Worm (Caenorhabditis elegans) whole organism, young adult: ENCODE data around the gene ifa-4.
A peak's percentile ranks its signal among the peaks of the same experiment; 100 is the strongest.

Source experiments
- C06A6.2 ChIP-seq: fragments of 200-800 bp; sonication (Bioruptor generic); conservative IDR thresholded peaks from 2 replicates; pipeline ENCODE4 v1.3.6; 2022; ENCODE audit warnings: missing genetic modification characterization, missing compliant biosample characterization
- C17E4.6 ChIP-seq: fragments of 200-800 bp; sonication (Bioruptor generic); IDR thresholded peaks from 2 replicates; pipeline ENCODE4 v1.3.6; 2022; ENCODE audit warnings: missing genetic modification reagents, missing genetic modification characterization, missing compliant biosample characterization
- F33H1.4 ChIP-seq: fragments of 200-800 bp; sonication (Bioruptor generic); IDR thresholded peaks from 2 replicates; pipeline ENCODE4 v1.3.6; 2022; ENCODE audit warnings: missing genetic modification reagents, missing genetic modification characterization, missing compliant biosample characterization
- F49E8.2 ChIP-seq: sonication (generic microtip); optimal IDR thresholded peaks from 3 replicates; lab custom pipeline; 2017; ENCODE audit warnings: missing genetic modification characterization, mild to moderate bottlenecking, missing compliant biosample characterization, antibody characterized with exemption, moderate library complexity; ENCODE audit not compliant: insufficient read depth
- F57A8.1 ChIP-seq: fragments of 200-800 bp; sonication (Bioruptor generic); optimal IDR thresholded peaks from 2 replicates; lab custom pipeline; 2018; ENCODE audit warnings: mild to moderate bottlenecking, missing genetic modification characterization, moderate library complexity, missing compliant biosample characterization
- F57C9.4 ChIP-seq: sonication (generic microtip); optimal IDR thresholded peaks from 2 replicates; lab custom pipeline; 2017; ENCODE audit warnings: mild to moderate bottlenecking, missing genetic modification characterization, missing compliant biosample characterization
- K11D2.4 ChIP-seq: fragments of 200-800 bp; sonication (Bioruptor generic); IDR thresholded peaks from 2 replicates; pipeline ENCODE4 v1.3.6; 2022; ENCODE audit warnings: missing genetic modification reagents, missing genetic modification characterization, missing compliant biosample characterization
- ZK185.1 ChIP-seq: sonication (generic microtip); optimal IDR thresholded peaks from 2 replicates; lab custom pipeline; 2016; ENCODE audit warnings: mild to moderate bottlenecking, missing genetic modification characterization, missing compliant biosample characterization; ENCODE audit not compliant: poor library complexity, severe bottlenecking
- atf-7 ChIP-seq: sonication (generic microtip); optimal IDR thresholded peaks from 2 replicates; lab custom pipeline; 2017; ENCODE audit warnings: mild to moderate bottlenecking, missing genetic modification characterization, missing compliant biosample characterization
- attf-5 ChIP-seq: fragments of 200-800 bp; sonication (Bioruptor generic); optimal IDR thresholded peaks from 2 replicates; lab custom pipeline; 2018; ENCODE audit warnings: mild to moderate bottlenecking, missing genetic modification characterization, missing compliant biosample characterization
- bed-2 ChIP-seq: fragments of 200-800 bp; sonication (Bioruptor generic); IDR thresholded peaks from 2 replicates; pipeline ENCODE4 v1.3.6; 2022; ENCODE audit warnings: missing genetic modification reagents, missing genetic modification characterization, missing compliant biosample characterization
- ceh-27 ChIP-seq: fragments of 200-800 bp; sonication (Bioruptor generic); optimal IDR thresholded peaks from 2 replicates; lab custom pipeline; 2018; ENCODE audit warnings: mild to moderate bottlenecking, missing genetic modification characterization, moderate library complexity, missing compliant biosample characterization
- ceh-58 ChIP-seq: fragments of 200-800 bp; sonication (Bioruptor generic); IDR thresholded peaks from 2 replicates; pipeline ENCODE4 v1.3.6; 2022; ENCODE audit warnings: missing genetic modification characterization, missing compliant biosample characterization
- egrh-3 ChIP-seq: fragments of 200-800 bp; sonication (Bioruptor generic); IDR thresholded peaks from 2 replicates; pipeline ENCODE4 v1.3.6; 2022; ENCODE audit warnings: missing genetic modification reagents, missing genetic modification characterization, missing compliant biosample characterization
- fkh-3 ChIP-seq: sonication (generic microtip); optimal IDR thresholded peaks from 2 replicates; lab custom pipeline; 2016; ENCODE audit warnings: mild to moderate bottlenecking, missing genetic modification characterization, missing compliant biosample characterization
- hlh-26 ChIP-seq: fragments of 200-800 bp; sonication (Bioruptor generic); conservative IDR thresholded peaks from 2 replicates; pipeline ENCODE4 v1.3.6; 2022; ENCODE audit warnings: missing genetic modification reagents, missing genetic modification characterization, missing compliant biosample characterization
- hmg-1.2 ChIP-seq: fragments of 200-800 bp; sonication (Bioruptor generic); IDR thresholded peaks from 2 replicates; pipeline ENCODE4 v1.3.6; 2022; ENCODE audit warnings: missing genetic modification reagents, missing genetic modification characterization, missing compliant biosample characterization
- hrde-1 ChIP-seq: sonication (generic microtip); optimal IDR thresholded peaks from 2 replicates; lab custom pipeline; 2016; ENCODE audit warnings: missing genetic modification characterization, mild to moderate bottlenecking, missing compliant biosample characterization, moderate library complexity, missing genotype, missing genetic modification reagents, borderline replicate concordance
- lin-40 ChIP-seq: sonication (generic microtip); optimal IDR thresholded peaks from 2 replicates; lab custom pipeline; 2016; ENCODE audit warnings: missing genetic modification characterization, mild to moderate bottlenecking, missing compliant biosample characterization, missing genotype, missing genetic modification reagents
- mcd-1 ChIP-seq: fragments of 200-800 bp; sonication (Bioruptor generic); IDR thresholded peaks from 2 replicates; pipeline ENCODE4 v1.3.6; 2022; ENCODE audit warnings: missing genetic modification reagents, missing genetic modification characterization, missing compliant biosample characterization
- mes-4 ChIP-seq: sonication (generic microtip); optimal IDR thresholded peaks from 2 replicates; lab custom pipeline; 2016; ENCODE audit warnings: missing genotype, missing genetic modification characterization, missing compliant biosample characterization
- mxl-1 ChIP-seq: sonication (generic microtip); optimal IDR thresholded peaks from 2 replicates; lab custom pipeline; 2016; ENCODE audit warnings: missing genetic modification characterization, missing compliant biosample characterization
- nfyb-1 ChIP-seq: fragments of 200-800 bp; sonication (Bioruptor generic); IDR thresholded peaks from 2 replicates; pipeline ENCODE4 v1.3.6; 2022; ENCODE audit warnings: missing genetic modification reagents, missing genetic modification characterization, missing compliant biosample characterization
- rec-8 ChIP-seq, 2 experiments: sonication (generic microtip); optimal IDR thresholded peaks; 2 replicates each; lab custom pipeline; 2016; ENCODE audit warnings: mild to moderate bottlenecking in 2 of 2, missing genetic modification characterization in 2 of 2, missing genetic modification reagents in 2 of 2, missing genotype in 2 of 2, missing biosample characterization in 1 of 2, missing compliant biosample characterization in 1 of 2, moderate library complexity in 1 of 2
- repo-1 ChIP-seq: sonication (generic microtip); optimal IDR thresholded peaks from 2 replicates; lab custom pipeline; 2017; ENCODE audit warnings: mild to moderate bottlenecking, missing genetic modification characterization, missing compliant biosample characterization
- snpc-3.4 ChIP-seq: sonication (generic microtip); optimal IDR thresholded peaks from 2 replicates; lab custom pipeline; 2017; ENCODE audit warnings: missing genetic modification characterization, mild to moderate bottlenecking, missing compliant biosample characterization, antibody characterized with exemption, moderate library complexity, missing genotype, missing genetic modification reagents
- sptf-2 ChIP-seq: fragments of 200-800 bp; sonication (Bioruptor generic); optimal IDR thresholded peaks from 2 replicates; lab custom pipeline; 2018; ENCODE audit warnings: mild to moderate bottlenecking, missing genetic modification characterization, missing compliant biosample characterization
- zfh-2 ChIP-seq: fragments of 200-800 bp; sonication (Bioruptor generic); conservative IDR thresholded peaks from 2 replicates; pipeline ENCODE4 v1.3.6; 2022; ENCODE audit warnings: missing genetic modification reagents, missing genetic modification characterization, missing compliant biosample characterization
- zim-3 ChIP-seq: sonication (generic microtip); optimal IDR thresholded peaks from 2 replicates; lab custom pipeline; 2017; ENCODE audit warnings: mild to moderate bottlenecking, missing genetic modification characterization, moderate library complexity, missing compliant biosample characterization
- ztf-25 ChIP-seq: fragments of 200-800 bp; sonication (Bioruptor generic); IDR thresholded peaks from 2 replicates; pipeline ENCODE4 v1.3.6; 2022; ENCODE audit warnings: missing genetic modification reagents, missing genetic modification characterization, missing compliant biosample characterization
- ztf-28 ChIP-seq: fragments of 200-800 bp; sonication (Bioruptor generic); IDR thresholded peaks from 2 replicates; pipeline ENCODE4 v1.3.6; 2022; ENCODE audit warnings: missing genetic modification reagents, missing genetic modification characterization, missing compliant biosample characterization

Gene ifa-4

ce11 chrX:4960422-4960821 lies 44.6 kb upstream of the ifa-4 start, which contains the start of gene act-4 (continued):
- TF ChIP-seq ZK185.1 (tag; lab: Kevin White, UChicago) (peak; percentile 1), lin-40 (tag; lab: Kevin White, UChicago) (peak; percentile 26)

- TF ChIP-seq atf-7 (tag; lab: Kevin White, UChicago): no peak
- TF ChIP-seq zfh-2 (GFP tag; lab: Robert Waterston, UW): 0 out of 2 replicates have a peak, but pooled peaks have one; percentile 30
- TF ChIP-seq ztf-28 (GFP tag; lab: Robert Waterston, UW): no peak
- TF ChIP-seq nfyb-1 (GFP tag; lab: Robert Waterston, UW): no peak
- no peak for TF ChIP-seq bed-2
Measured at ce11 chrX:4959440-4959839, 43.7 kb upstream of the ifa-4 start.

- no peak for TF ChIP-seq fkh-3 (tag; lab: Kevin White, UChicago)
- TF ChIP-seq egrh-3 (GFP tag; lab: Robert Waterston, UW): no peak
- TF ChIP-seq C06A6.2 (GFP tag; lab: Robert Waterston, UW): no peak
- TF ChIP-seq zim-3 (tag; lab: Kevin White, UChicago): no peak
- no peak for TF ChIP-seq attf-5 (GFP tag; lab: Kevin White, UChicago)
- no peak for TF ChIP-seq rec-8 (tag; optimal IDR thresholded peaks at IDR 0.05; lab: Kevin White, UChicago)
- no peak for TF ChIP-seq F49E8.2
Measured at ce11 chrX:4958986-4959385, 43.2 kb upstream of the ifa-4 start.

ce11 chrX:4957259-4957658 lies 41.5 kb upstream of the ifa-4 start, which contains the start of gene M03F4.4:
M03F4.4 (minus strand) TSS chrX:4957418.
- TF ChIP-seq zfh-2 (GFP tag; lab: Robert Waterston, UW) (peak; percentile 66), ztf-25 (GFP tag; lab: Robert Waterston, UW) (no peak)
- TF ChIP-seq, all 124 proteins: peak for 1

ce11 chrX:4947749-4948148 lies 32.0 kb upstream of the ifa-4 start, which contains the start of gene tyra-3:
tyra-3 (plus strand) TSS chrX:4948049.
- TF ChIP-seq atf-7 (tag; lab: Kevin White, UChicago) (no peak), hmg-1.2 (GFP tag; lab: Robert Waterston, UW) (no peak), F57A8.1 (GFP tag; lab: Kevin White, UChicago) (no peak), K11D2.4 (GFP tag; lab: Robert Waterston, UW) (no peak), mxl-1 (tag; lab: Kevin White, UChicago) (no peak), hrde-1 (no peak), F33H1.4 (GFP tag; lab: Robert Waterston, UW) (no peak), C17E4.6 (no peak), F57C9.4 (no peak), repo-1 (no peak), ceh-58 (no peak), sptf-2 (GFP tag; lab: Kevin White, UChicago) (no peak), snpc-3.4 (tag; lab: Kevin White, UChicago) (no peak), mcd-1 (GFP tag; lab: Robert Waterston, UW) (no peak), rec-8 (tag; optimal IDR thresholded peaks at IDR 0.05; lab: Kevin White, UChicago) (no peak), hlh-26 (GFP tag; lab: Robert Waterston, UW) (no peak), mes-4 (no peak)
- TF ChIP-seq, all 124 proteins: peak for 0

- peak; percentile 47 for TF ChIP-seq ceh-27 (GFP tag; lab: Kevin White, UChicago)
- no peak for TF ChIP-seq K11D2.4 (GFP tag; lab: Robert Waterston, UW)
- TF ChIP-seq, all 124 proteins: peak for 1
Measured at ce11 chrX:4938990-4939389, 23.2 kb upstream of the ifa-4 start.
